Fruit fly (Drosophila melanogaster) Kc167 (cell line): ENCODE results near the gene Elba2.

Source experiments
- Myc ChIP-seq: fragments of >200 bp; optimal IDR thresholded peaks from 2 replicates; lab custom pipeline; 2017; ENCODE audit warnings: missing external identifiers
- Sin3A ChIP-seq: fragments of >200 bp; optimal IDR thresholded peaks from 2 replicates; lab custom pipeline; 2018; ENCODE audit warnings: missing external identifiers
- insv ChIP-seq: fragments of >200 bp; optimal IDR thresholded peaks from 3 replicates; lab custom pipeline; 2018; ENCODE audit warnings: missing external identifiers
- psq ChIP-seq: fragments of >200 bp; optimal IDR thresholded peaks from 2 replicates; lab custom pipeline; 2017; ENCODE audit warnings: missing external identifiers
- ttk ChIP-seq: sonication (Bioruptor generic); optimal IDR thresholded peaks from 2 replicates; lab custom pipeline; 2017; ENCODE audit warnings: missing external identifiers

- TF ChIP-seq ttk (lab: Kevin White, UChicago) (no peak), Myc (no peak), psq (lab: Kevin White, UChicago) (no peak), insv (no peak), Sin3A (lab: Kevin White, UChicago) (no peak)
Observed at dm6 chr2L:2619887-2620286, 42.4 kb downstream of the Elba2 start, which contains the start of gene CG43403.
